Worm (Caenorhabditis elegans) whole organism, mixed stage, embryonic: Measurements from ENCODE around the gene abu-13.

Experiments
- elt-1 ChIP-seq: sonication (generic microtip); optimal IDR thresholded peaks from 2 replicates; lab custom pipeline; 2017; ENCODE audit warnings: missing genetic modification characterization, mild to moderate bottlenecking, missing compliant biosample characterization, antibody characterized with exemption, moderate library complexity, borderline replicate concordance; ENCODE audit not compliant: insufficient read depth
- elt-3 ChIP-seq: fragments of 150-350 bp; optimal IDR thresholded peaks from 2 replicates; lab custom pipeline; 2014; ENCODE audit warnings: missing biosample characterization, missing genetic modification characterization
- mep-1 ChIP-seq: fragments of 150-350 bp; optimal IDR thresholded peaks from 2 replicates; lab custom pipeline; 2017; ENCODE audit warnings: missing biosample characterization, missing genetic modification reagents, missing genetic modification characterization, inconsistent platforms
- nhr-28 ChIP-seq: fragments of 150-350 bp; optimal IDR thresholded peaks from 2 replicates; lab custom pipeline; 2014; ENCODE audit warnings: missing biosample characterization, missing genetic modification characterization

- TF ChIP-seq mep-1 (tag; lab: Kevin White, UChicago), result no peak
- no peak for TF ChIP-seq elt-1 (tag; lab: Kevin White, UChicago)
- TF ChIP-seq nhr-28 (tag; lab: Kevin White, UChicago), result no peak
- TF ChIP-seq elt-3 (tag; lab: Kevin White, UChicago), result no peak
These were observed 39.3 kb downstream of the abu-13 start, which contains the start of gene T07E3.2 for ce11 chrIII:6906409-6906808.
